Fruit fly (Drosophila melanogaster) whole organism, adult: ENCODE measurements around the gene CG12112.

Experiments used
- CG11617 ChIP-seq: fragments of 200-800 bp; sonication (Bioruptor generic); optimal IDR thresholded peaks from 2 replicates; lab custom pipeline; 2017; ENCODE audit warnings: mild to moderate bottlenecking, missing biosample characterization, missing genetic modification reagents, missing genetic modification characterization
- CG12768 ChIP-seq: fragments of 200-800 bp; sonication (Bioruptor generic); optimal IDR thresholded peaks from 2 replicates; lab custom pipeline; 2017; ENCODE audit warnings: missing biosample characterization, missing genetic modification characterization, mild to moderate bottlenecking, moderate library complexity, missing genetic modification reagents
- CG14711 ChIP-seq: fragments of 200-800 bp; sonication (Bioruptor generic); optimal IDR thresholded peaks from 2 replicates; lab custom pipeline; 2018; ENCODE audit warnings: missing biosample characterization, mild to moderate bottlenecking, missing genetic modification characterization, moderate library complexity
- CG1620 ChIP-seq: fragments of 200-800 bp; sonication (Bioruptor generic); optimal IDR thresholded peaks from 2 replicates; lab custom pipeline; 2016; ENCODE audit warnings: missing biosample characterization, missing genetic modification characterization
- CG33017 ChIP-seq: fragments of 200-800 bp; sonication (Bioruptor generic); optimal IDR thresholded peaks from 2 replicates; lab custom pipeline; 2018; ENCODE audit warnings: missing biosample characterization, mild to moderate bottlenecking, missing genetic modification characterization, moderate library complexity
- CG5204 ChIP-seq: fragments of 200-800 bp; sonication (Bioruptor generic); optimal IDR thresholded peaks from 2 replicates; lab custom pipeline; 2016; ENCODE audit warnings: missing biosample characterization, missing genetic modification characterization
- CG7045 ChIP-seq: fragments of 200-800 bp; sonication (Bioruptor generic); optimal IDR thresholded peaks from 2 replicates; lab custom pipeline; 2017; ENCODE audit warnings: missing biosample characterization, mild to moderate bottlenecking, missing genetic modification characterization
- CG7101 ChIP-seq: fragments of 200-800 bp; sonication (Bioruptor generic); optimal IDR thresholded peaks from 2 replicates; lab custom pipeline; 2018; ENCODE audit warnings: missing biosample characterization, mild to moderate bottlenecking, missing genetic modification characterization, moderate library complexity
- Clk ChIP-seq: fragments of 200-800 bp; sonication (Bioruptor generic); optimal IDR thresholded peaks from 2 replicates; lab custom pipeline; 2017; ENCODE audit warnings: missing biosample characterization, missing genetic modification characterization
- Crg-1 ChIP-seq: fragments of 200-800 bp; sonication (Bioruptor generic); optimal IDR thresholded peaks from 2 replicates; lab custom pipeline; 2016; ENCODE audit warnings: missing biosample characterization, missing genetic modification characterization
- Hr96 ChIP-seq: fragments of 200-800 bp; sonication (Bioruptor generic); optimal IDR thresholded peaks from 2 replicates; lab custom pipeline; 2016; ENCODE audit warnings: missing biosample characterization, missing genetic modification characterization
- Mnt ChIP-seq: fragments of 200-800 bp; sonication (Bioruptor generic); optimal IDR thresholded peaks from 2 replicates; lab custom pipeline; 2016; ENCODE audit warnings: missing biosample characterization, mild to moderate bottlenecking, missing genetic modification characterization
- bab1 ChIP-seq: fragments of 200-800 bp; sonication (Bioruptor generic); optimal IDR thresholded peaks from 3 replicates; lab custom pipeline; 2019; ENCODE audit warnings: missing biosample characterization, mild to moderate bottlenecking, missing genetic modification characterization, moderate library complexity
- cic ChIP-seq: fragments of 200-800 bp; sonication (Bioruptor generic); optimal IDR thresholded peaks from 2 replicates; lab custom pipeline; 2017; ENCODE audit warnings: missing biosample characterization, mild to moderate bottlenecking, missing genetic modification characterization, moderate library complexity
- cnc ChIP-seq, 2 experiments: fragments of >200 bp; optimal IDR thresholded peaks; 2 replicates each; lab custom pipeline; 2017
- kay ChIP-seq: fragments of 200-800 bp; sonication (Bioruptor generic); peaks from one replicate; lab custom pipeline; 2016; ENCODE audit warnings: missing biosample characterization, missing genetic modification characterization, borderline replicate concordance
- ovo ChIP-seq: fragments of 200-800 bp; sonication (Bioruptor generic); optimal IDR thresholded peaks from 2 replicates; lab custom pipeline; 2016; ENCODE audit warnings: missing biosample characterization, missing genetic modification characterization
- pad ChIP-seq: fragments of 200-800 bp; sonication (Bioruptor generic); optimal IDR thresholded peaks from 3 replicates; lab custom pipeline; 2017; ENCODE audit warnings: missing biosample characterization, missing genetic modification characterization, mild to moderate bottlenecking, moderate library complexity, missing genetic modification reagents
- tj ChIP-seq: fragments of 200-800 bp; sonication (Bioruptor generic); optimal IDR thresholded peaks from 3 replicates; lab custom pipeline; 2017; ENCODE audit warnings: missing biosample characterization, mild to moderate bottlenecking, missing genetic modification characterization, moderate library complexity
- toe ChIP-seq: fragments of 200-800 bp; sonication (Bioruptor generic); optimal IDR thresholded peaks from 2 replicates; lab custom pipeline; 2016; ENCODE audit warnings: missing biosample characterization, missing genetic modification characterization

CG12112 gene

dm6 chrX:8570848-8571247 lies 10.9 kb upstream of the CG12112 start, which contains the start of gene CG12111:
Gene CG12111 (minus strand): TSS chrX:8570948.
- TF ChIP-seq Hr96 (no peak), toe (no peak), CG11617 (GFP tag; lab: Kevin White, UChicago) (no peak), CG12768 (no peak), Clk (GFP tag; lab: Kevin White, UChicago) (no peak), cic (GFP tag; lab: Kevin White, UChicago) (no peak), pad (no peak), CG33017 (tag; lab: Kevin White, UChicago) (no peak), CG14711 (tag; lab: Kevin White, UChicago) (no peak), CG1620 (no peak), kay (no peak), cnc (optimal IDR thresholded peaks at IDR 0.05; lab: Kevin White, UChicago) (no peak), tj (GFP tag; lab: Kevin White, UChicago) (no peak), Crg-1 (GFP tag; lab: Kevin White, UChicago) (no peak), Mnt (GFP tag; lab: Kevin White, UChicago) (no peak), CG5204 (GFP tag; lab: Kevin White, UChicago) (no peak), CG7045 (GFP tag; lab: Kevin White, UChicago) (no peak), ovo (no peak), bab1 (GFP tag; lab: Kevin White, UChicago) (no peak), CG7101 (no peak)

- TF ChIP-seq CG33017 (tag; lab: Kevin White, UChicago) (no peak), Hr96 (no peak), CG7101 (no peak), CG12768 (no peak), toe (no peak), bab1 (GFP tag; lab: Kevin White, UChicago) (no peak), Mnt (GFP tag; lab: Kevin White, UChicago) (no peak), Clk (GFP tag; lab: Kevin White, UChicago) (no peak), CG5204 (GFP tag; lab: Kevin White, UChicago) (no peak), CG7045 (GFP tag; lab: Kevin White, UChicago) (no peak), cnc (optimal IDR thresholded peaks at IDR 0.05; lab: Kevin White, UChicago) (no peak)
These were observed 9.6 kb upstream of the CG12112 start for dm6 chrX:8569639-8570038.

dm6 chrX:8569038-8569437 lies 9.0 kb upstream of the CG12112 start:
- no peak for TF ChIP-seq CG12768
- peak; percentile 34 for TF ChIP-seq ovo
- peak; percentile 96 for TF ChIP-seq pad

dm6 chrX:8561404-8562397 lies 1.7 kb upstream of the CG12112 start:
- TF ChIP-seq tj (GFP tag; lab: Kevin White, UChicago) (peak; percentile 94), Hr96 (no peak), CG5204 (GFP tag; lab: Kevin White, UChicago) (no peak), CG1620 (peak; percentile 61), CG7101 (peak; percentile 74), CG14711 (tag; lab: Kevin White, UChicago) (peak; percentile 57), bab1 (GFP tag; lab: Kevin White, UChicago) (no peak), CG33017 (tag; lab: Kevin White, UChicago) (peak; percentile 9), CG12768 (peak; percentile 59), ovo (peak; percentile 21), pad (peak; percentile 65), cic (GFP tag; lab: Kevin White, UChicago) (peak; percentile 95), cnc (optimal IDR thresholded peaks at IDR 0.05; lab: Kevin White, UChicago) (no peak), Mnt (GFP tag; lab: Kevin White, UChicago) (peak; percentile 99), kay (no peak), Crg-1 (GFP tag; lab: Kevin White, UChicago) (peak; percentile 87), CG7045 (GFP tag; lab: Kevin White, UChicago) (no peak), toe (no peak), CG11617 (GFP tag; lab: Kevin White, UChicago) (peak; percentile 0)

- TF ChIP-seq pad (peak; percentile 68), kay (peak; percentile 55), CG1620 (peak; percentile 80), CG14711 (tag; lab: Kevin White, UChicago) (peak; percentile 77), Clk (GFP tag; lab: Kevin White, UChicago) (peak; percentile 6), cic (GFP tag; lab: Kevin White, UChicago) (peak; percentile 20), bab1 (GFP tag; lab: Kevin White, UChicago) (peak; percentile 88), CG11617 (GFP tag; lab: Kevin White, UChicago) (peak; percentile 75), Mnt (GFP tag; lab: Kevin White, UChicago) (peak; percentile 90), toe (no peak), CG33017 (tag; lab: Kevin White, UChicago) (peak; percentile 37), Crg-1 (GFP tag; lab: Kevin White, UChicago) (peak; percentile 79), cnc (optimal IDR thresholded peaks at IDR 0.05; lab: Kevin White, UChicago) (no peak), CG7101 (peak; percentile 82), Hr96 (no peak), CG5204 (GFP tag; lab: Kevin White, UChicago) (no peak), CG12768 (peak; percentile 52), CG7045 (GFP tag; lab: Kevin White, UChicago) (peak; percentile 28), tj (GFP tag; lab: Kevin White, UChicago) (peak; percentile 59), ovo (peak; percentile 74)
These were observed 1.2 kb downstream of the CG12112 start, which contains the start of gene IntS4 for dm6 chrX:8558762-8559172. Gene IntS4 (minus strand): TSS chrX:8558781.
